Worm (Caenorhabditis elegans): ENCODE data around the gene F13H8.11.

- TF ChIP-seq ama-1 (optimal IDR thresholded peaks at IDR 0.05): no peak
- no peak for TF ChIP-seq ceh-28 (tag; optimal IDR thresholded peaks at IDR 0.05)
- TF ChIP-seq nhr-11 (tag; optimal IDR thresholded peaks at IDR 0.05): no peak
- TF ChIP-seq skn-1 (tag; optimal IDR thresholded peaks at IDR 0.05): no peak
- no peak for TF ChIP-seq nhr-76 (tag; optimal IDR thresholded peaks at IDR 0.05)
- TF ChIP-seq elt-1 (tag; optimal IDR thresholded peaks at IDR 0.05): no peak
- TF ChIP-seq egl-27 (tag; optimal IDR thresholded peaks at IDR 0.05): no peak
- TF ChIP-seq sea-2 (GFP tag; optimal IDR thresholded peaks at IDR 0.05): no peak
- TF ChIP-seq nhr-237 (tag; optimal IDR thresholded peaks at IDR 0.05): no peak
- TF ChIP-seq R02D3.7 (tag; optimal IDR thresholded peaks at IDR 0.05): no peak
- TF ChIP-seq nhr-23 (tag; optimal IDR thresholded peaks at IDR 0.05): no peak
- no peak for TF ChIP-seq mdl-1 (tag; optimal IDR thresholded peaks at IDR 0.05)
Measured at ce11 chrII:6241758-6242157, 18.1 kb downstream of the F13H8.11 start, which contains the start of gene T24H7.8.

Measured in whole organism, L3 larva.